Worm (Caenorhabditis elegans): ENCODE data around the gene C33A12.19.

ce11 chrIV:9563529-9564376 lies 47.0 kb downstream of the C33A12.19 start:
- TF ChIP-seq F13C5.2 (tag; optimal IDR thresholded peaks at IDR 0.05), result no peak
- no peak for TF ChIP-seq ceh-13 (GFP tag; optimal IDR thresholded peaks at IDR 0.05)
- no peak for TF ChIP-seq hnd-1 (tag; optimal IDR thresholded peaks at IDR 0.05)
- no peak for TF ChIP-seq hmg-4 (GFP tag; optimal IDR thresholded peaks at IDR 0.05)
- TF ChIP-seq tra-4 (tag; optimal IDR thresholded peaks at IDR 0.05), result no peak
- TF ChIP-seq tbx-37 (GFP tag; conservative IDR thresholded peaks at IDR 0.05), result no peak
